Worm (Caenorhabditis elegans): Measurements from ENCODE around the gene pxmp-4.

Gene pxmp-4

DNA sequence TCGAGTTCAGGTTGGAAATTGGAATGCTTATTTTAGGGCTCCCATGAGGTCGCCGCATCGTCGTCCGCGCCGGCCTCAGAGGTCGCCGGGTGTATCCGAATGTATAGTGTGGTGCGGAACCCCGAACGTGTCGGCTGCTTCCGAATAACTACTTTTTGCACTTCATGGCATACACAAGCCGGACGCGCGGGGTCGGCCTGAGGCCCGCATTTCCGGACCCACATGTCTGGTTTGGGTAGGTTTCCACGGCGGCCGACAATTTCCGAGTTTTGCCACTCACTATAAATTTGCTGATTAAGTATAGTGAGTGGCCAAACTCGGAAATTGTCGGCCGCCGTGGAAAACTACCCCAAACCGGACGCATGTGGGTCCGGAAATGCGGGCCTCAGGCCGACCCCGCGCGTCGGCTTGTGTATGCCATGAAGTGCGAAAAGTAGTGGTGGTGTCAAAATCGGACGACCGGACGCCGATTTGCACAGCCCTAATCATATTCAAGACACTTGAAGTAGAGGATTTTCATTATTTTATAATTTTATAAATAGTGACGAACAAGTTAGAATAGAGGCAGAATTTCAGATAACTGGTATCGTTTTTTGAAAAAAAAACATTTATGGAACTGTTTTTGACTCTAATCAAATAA is 1.3 kb upstream of the pxmp-4 start:
- TF ChIP-seq lin-39 (tag; optimal IDR thresholded peaks at IDR 0.05) (no peak), fos-1 (tag; optimal IDR thresholded peaks at IDR 0.05) (no peak), mml-1 (tag; optimal IDR thresholded peaks at IDR 0.05) (no peak), hmg-11 (tag; optimal IDR thresholded peaks at IDR 0.05) (no peak), lsy-12 (tag; optimal IDR thresholded peaks at IDR 0.05) (no peak), zag-1 (tag; optimal IDR thresholded peaks at IDR 0.05) (no peak), eor-1 (tag; optimal IDR thresholded peaks at IDR 0.05) (no peak), ztf-11 (tag; optimal IDR thresholded peaks at IDR 0.05) (no peak), tbx-2 (tag; optimal IDR thresholded peaks at IDR 0.05) (no peak), R02D3.7 (tag; optimal IDR thresholded peaks at IDR 0.05) (no peak), nhr-76 (tag; optimal IDR thresholded peaks at IDR 0.05) (no peak), elt-3 (tag; optimal IDR thresholded peaks at IDR 0.05) (no peak), ceh-28 (tag; optimal IDR thresholded peaks at IDR 0.05) (no peak), nhr-28 (tag; optimal IDR thresholded peaks at IDR 0.05) (no peak), fkh-2 (tag; optimal IDR thresholded peaks at IDR 0.05) (no peak), elt-1 (tag; optimal IDR thresholded peaks at IDR 0.05) (no peak)

ce11 chrIV:330523-330922 is 6.5 kb downstream of the pxmp-4 start, which contains the start of gene F18F11.4:
F18F11.4 (plus strand) TSS chrIV:330823.
- TF ChIP-seq mml-1 (tag; optimal IDR thresholded peaks at IDR 0.05) = no peak
- no peak for TF ChIP-seq nhr-12 (tag; optimal IDR thresholded peaks at IDR 0.05)
- no peak for TF ChIP-seq nhr-43 (tag; optimal IDR thresholded peaks at IDR 0.05; ENCODE audit: poor library complexity, severe bottlenecking)
- no peak for TF ChIP-seq egl-27 (tag; optimal IDR thresholded peaks at IDR 0.05)
- TF ChIP-seq egl-5 (tag; optimal IDR thresholded peaks at IDR 0.05) = no peak

DNA sequence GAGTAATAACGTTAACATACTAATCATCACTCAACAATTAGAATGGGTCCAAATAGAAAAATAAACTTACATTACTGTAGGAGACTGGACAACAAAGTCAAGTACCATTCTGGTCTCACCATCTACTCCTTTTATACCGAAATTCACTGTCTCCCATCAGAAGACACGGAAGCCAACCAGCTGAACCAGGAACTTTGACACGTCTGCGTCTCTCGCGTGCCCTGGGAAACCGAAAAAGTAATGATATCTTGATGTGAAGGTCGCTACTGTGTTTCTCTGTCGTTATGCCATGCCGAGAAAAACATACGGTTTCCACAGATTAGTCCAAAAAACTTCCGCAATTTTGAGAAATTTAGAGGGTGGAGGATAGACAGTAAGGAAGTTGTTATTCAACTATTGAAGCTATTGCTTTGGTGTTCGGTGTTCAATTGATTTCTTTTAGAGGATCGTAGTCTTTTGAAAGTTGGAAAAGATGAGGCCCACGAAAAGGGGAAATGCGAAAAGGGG is 10.4 kb downstream of the pxmp-4 start, which contains the start of gene col-101:
Gene col-101 (minus strand): TSS at position 457 of the 507 bp plus-strand sequence.
- TF ChIP-seq nhr-23 (tag; optimal IDR thresholded peaks at IDR 0.05) (peak; percentile 49), ceh-16 (tag; optimal IDR thresholded peaks at IDR 0.05) (no peak), nhr-67 (tag; optimal IDR thresholded peaks at IDR 0.05) (no peak), nhr-12 (tag; optimal IDR thresholded peaks at IDR 0.05) (no peak), nhr-25 (tag; optimal IDR thresholded peaks at IDR 0.05) (no peak), ceh-28 (tag; optimal IDR thresholded peaks at IDR 0.05) (peak; percentile 16), ztf-11 (tag; optimal IDR thresholded peaks at IDR 0.05) (no peak), mml-1 (tag; optimal IDR thresholded peaks at IDR 0.05) (no peak), mdl-1 (tag; optimal IDR thresholded peaks at IDR 0.05) (no peak)

- no peak for TF ChIP-seq pha-4 (tag; optimal IDR thresholded peaks at IDR 0.05)
- no peak for TF ChIP-seq eor-1 (tag; optimal IDR thresholded peaks at IDR 0.05)
- no peak for TF ChIP-seq sea-2 (GFP tag; optimal IDR thresholded peaks at IDR 0.05)
These were observed 11.3 kb downstream of the pxmp-4 start for ce11 chrIV:325640-326039.

- no peak for TF ChIP-seq ama-1 (optimal IDR thresholded peaks at IDR 0.05)
- no peak for TF ChIP-seq lin-39 (tag; optimal IDR thresholded peaks at IDR 0.05)
- TF ChIP-seq R02D3.7 (tag; optimal IDR thresholded peaks at IDR 0.05) = no peak
- no peak for TF ChIP-seq nfya-1 (tag; optimal IDR thresholded peaks at IDR 0.05; ENCODE audit: insufficient read depth)
- no peak for TF ChIP-seq nhr-76 (tag; optimal IDR thresholded peaks at IDR 0.05)
- TF ChIP-seq ZK546.5 (tag; optimal IDR thresholded peaks at IDR 0.05) = no peak
- no peak for TF ChIP-seq zag-1 (tag; optimal IDR thresholded peaks at IDR 0.05)
- no peak for TF ChIP-seq unc-62 (GFP tag; optimal IDR thresholded peaks at IDR 0.05)
- TF ChIP-seq ceh-16 (tag; optimal IDR thresholded peaks at IDR 0.05) = no peak
- no peak for TF ChIP-seq fos-1 (tag; optimal IDR thresholded peaks at IDR 0.05)
- TF ChIP-seq nhr-25 (tag; optimal IDR thresholded peaks at IDR 0.05) = no peak
- TF ChIP-seq elt-2 (tag; optimal IDR thresholded peaks at IDR 0.05) = no peak
- no peak for TF ChIP-seq mml-1 (tag; optimal IDR thresholded peaks at IDR 0.05)
- TF ChIP-seq ztf-11 (tag; optimal IDR thresholded peaks at IDR 0.05) = no peak
- no peak for TF ChIP-seq lsy-12 (tag; optimal IDR thresholded peaks at IDR 0.05)
- no peak for TF ChIP-seq ceh-28 (tag; optimal IDR thresholded peaks at IDR 0.05)
- TF ChIP-seq tbx-2 (tag; optimal IDR thresholded peaks at IDR 0.05) = no peak
- no peak for TF ChIP-seq eor-1 (tag; optimal IDR thresholded peaks at IDR 0.05)
- no peak for TF ChIP-seq ceh-82 (tag; optimal IDR thresholded peaks at IDR 0.05)
These were observed 12.2 kb downstream of the pxmp-4 start, which contains the start of gene drl-1 for ce11 chrIV:324759-325158. drl-1 (plus strand) TSS chrIV:325059.
